Worm (Caenorhabditis elegans) whole organism, L2 larva: ENCODE measurements around the gene fbxb-105.

Experiments
- ZK546.5 ChIP-seq: sonication (generic microtip); optimal IDR thresholded peaks from 2 replicates; lab custom pipeline; 2017; ENCODE audit warnings: missing biosample characterization, missing genetic modification characterization
- aly-2 ChIP-seq: fragments of 150-350 bp; optimal IDR thresholded peaks from 2 replicates; lab custom pipeline; 2014; ENCODE audit warnings: missing biosample characterization, missing genetic modification characterization
- ama-1 ChIP-seq: fragments of 150-350 bp; optimal IDR thresholded peaks from 2 replicates; lab custom pipeline; 2018; ENCODE audit warnings: inconsistent platforms
- mdl-1 ChIP-seq, 2 experiments: fragments of 150-350 bp in 1 of 2; sonication (generic microtip) in 1 of 2; optimal IDR thresholded peaks; 2 replicates each; lab custom pipeline; 2017; ENCODE audit warnings: missing biosample characterization in 2 of 2, missing genetic modification characterization in 2 of 2
- nhr-11 ChIP-seq: fragments of 150-350 bp; optimal IDR thresholded peaks from 2 replicates; lab custom pipeline; 2014; ENCODE audit warnings: missing biosample characterization, missing genetic modification characterization
- nhr-12 ChIP-seq: fragments of 150-350 bp; optimal IDR thresholded peaks from 2 replicates; lab custom pipeline; 2014; ENCODE audit warnings: missing biosample characterization, missing genetic modification characterization
- nhr-129 ChIP-seq: fragments of 150-350 bp; optimal IDR thresholded peaks from 2 replicates; lab custom pipeline; 2014; ENCODE audit warnings: missing biosample characterization, missing genetic modification characterization
- nhr-6 ChIP-seq: fragments of 150-350 bp; optimal IDR thresholded peaks from 2 replicates; lab custom pipeline; 2014; ENCODE audit warnings: missing biosample characterization, missing genetic modification characterization
- sma-3 ChIP-seq: sonication (generic microtip); optimal IDR thresholded peaks from 2 replicates; lab custom pipeline; 2016; ENCODE audit warnings: missing genetic modification reagents, missing genetic modification characterization, missing compliant biosample characterization
- unc-39 ChIP-seq: fragments of 150-350 bp; optimal IDR thresholded peaks from 2 replicates; lab custom pipeline; 2014; ENCODE audit warnings: missing biosample characterization, missing genetic modification characterization
- zag-1 ChIP-seq: fragments of 150-350 bp; optimal IDR thresholded peaks from 2 replicates; lab custom pipeline; 2014; ENCODE audit warnings: missing biosample characterization, missing genetic modification characterization
- ztf-11 ChIP-seq: sonication (generic microtip); optimal IDR thresholded peaks from 2 replicates; lab custom pipeline; 2017; ENCODE audit warnings: missing biosample characterization, missing genetic modification characterization

DNA sequence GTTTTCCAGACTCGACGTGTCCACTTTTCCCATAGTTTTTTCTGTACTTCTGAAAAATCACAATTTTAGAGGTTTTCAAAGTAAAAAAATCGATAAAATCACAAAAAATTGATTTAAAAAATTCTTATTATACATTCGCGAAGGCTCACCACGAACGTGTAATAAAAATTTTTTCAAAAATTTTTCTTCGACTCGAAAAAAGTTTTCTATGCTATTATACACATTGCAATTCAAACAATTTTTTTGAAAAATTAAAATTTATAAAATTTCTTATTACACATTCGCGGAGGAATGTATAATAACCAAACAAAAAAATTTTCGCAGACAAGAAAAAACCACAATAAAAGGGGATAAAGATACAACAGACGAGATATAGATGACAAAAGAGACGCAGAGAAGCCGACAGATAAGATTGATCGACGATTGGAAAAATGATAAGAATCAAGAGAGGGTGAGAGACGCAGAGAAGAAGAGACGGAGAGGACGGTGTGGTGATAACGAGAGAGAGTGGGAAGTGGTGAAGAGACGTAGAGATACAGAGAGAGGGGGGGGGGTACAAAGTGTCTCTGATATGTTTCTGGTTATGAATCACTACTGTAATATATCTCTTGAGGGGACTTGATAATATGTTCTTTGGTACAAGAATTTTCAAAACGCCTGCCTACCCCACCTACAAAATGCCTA lies 30.0 kb upstream of the fbxb-105 start, which contains the start of gene nhr-119:
- TF ChIP-seq mdl-1 (tag; optimal IDR thresholded peaks at IDR 0.05; lab: Kevin White, UChicago) = peak; percentile 53 to 65
- TF ChIP-seq nhr-129 (tag; lab: Kevin White, UChicago) = peak; percentile 30
- no peak for TF ChIP-seq zag-1 (tag; lab: Kevin White, UChicago)
- no peak for TF ChIP-seq ama-1 (lab: Kevin White, UChicago)
- no peak for TF ChIP-seq ztf-11 (tag; lab: Kevin White, UChicago)
- no peak for TF ChIP-seq nhr-11 (tag; lab: Kevin White, UChicago)
- TF ChIP-seq aly-2 (tag; lab: Kevin White, UChicago) = no peak
- TF ChIP-seq unc-39 (tag; lab: Kevin White, UChicago) = no peak
- peak; percentile 96 for TF ChIP-seq sma-3 (GFP tag; lab: Kevin White, UChicago)
- peak; percentile 44 for TF ChIP-seq nhr-6
- TF ChIP-seq ZK546.5 (tag; lab: Kevin White, UChicago) = no peak
- no peak for TF ChIP-seq nhr-12
